Fruit fly (Drosophila melanogaster) whole organism, embryonic: Measurements from ENCODE around the gene Dad1.
A peak's percentile ranks its signal among the peaks of the same experiment; 100 is the strongest.

Experiments used
- Atf3 ChIP-seq: fragments of 200-800 bp; sonication (Bioruptor generic); optimal IDR thresholded peaks from 3 replicates; lab custom pipeline; 2016; ENCODE audit warnings: missing biosample characterization, missing genetic modification characterization
- BEAF-32 ChIP-seq: fragments of 200-800 bp; sonication (Bioruptor generic); optimal IDR thresholded peaks from 3 replicates; lab custom pipeline; 2017; ENCODE audit warnings: missing biosample characterization, missing genetic modification characterization, mild to moderate bottlenecking, moderate library complexity, missing genetic modification reagents
- CG1024 ChIP-seq: fragments of 200-800 bp; sonication (Bioruptor generic); IDR thresholded peaks from 2 replicates; pipeline ENCODE4 v1.3.6; 2022; ENCODE audit warnings: missing biosample characterization, missing genetic modification characterization
- CG10321 ChIP-seq: fragments of 200-800 bp; sonication (Bioruptor generic); IDR thresholded peaks from 2 replicates; pipeline ENCODE4 v1.3.6; 2022; ENCODE audit warnings: missing biosample characterization, missing genetic modification characterization
- CG10462 ChIP-seq: fragments of 200-800 bp; sonication (Bioruptor generic); optimal IDR thresholded peaks from 2 replicates; lab custom pipeline; 2016; ENCODE audit warnings: missing biosample characterization, missing genetic modification characterization
- CG12769 ChIP-seq: fragments of 200-800 bp; sonication (Bioruptor generic); optimal IDR thresholded peaks from 2 replicates; lab custom pipeline; 2019; ENCODE audit warnings: missing biosample characterization, mild to moderate bottlenecking, missing genetic modification characterization, moderate library complexity
- CG14710 ChIP-seq: fragments of 200-800 bp; sonication (Bioruptor generic); optimal IDR thresholded peaks from 3 replicates; lab custom pipeline; 2019; ENCODE audit warnings: missing biosample characterization, mild to moderate bottlenecking, missing genetic modification characterization, moderate library complexity
- CG15479 ChIP-seq: fragments of 200-800 bp; sonication (Bioruptor generic); optimal IDR thresholded peaks from 3 replicates; lab custom pipeline; 2019; ENCODE audit warnings: missing biosample characterization, mild to moderate bottlenecking, missing genetic modification characterization, moderate library complexity
- CG15514 ChIP-seq: fragments of 200-800 bp; sonication (Bioruptor generic); optimal IDR thresholded peaks from 3 replicates; lab custom pipeline; 2017; ENCODE audit warnings: missing biosample characterization, missing genetic modification characterization, mild to moderate bottlenecking, moderate library complexity, missing genetic modification reagents
- CG1603 ChIP-seq: fragments of 200-800 bp; sonication (Bioruptor generic); optimal IDR thresholded peaks from 2 replicates; lab custom pipeline; 2019; ENCODE audit warnings: missing biosample characterization, mild to moderate bottlenecking, missing genetic modification characterization, moderate library complexity
- CG18764 ChIP-seq: fragments of 200-800 bp; sonication (Bioruptor generic); optimal IDR thresholded peaks from 3 replicates; lab custom pipeline; 2016; ENCODE audit warnings: missing biosample characterization, missing genetic modification characterization
- CG2116 ChIP-seq: fragments of 200-800 bp; sonication (Bioruptor generic); optimal IDR thresholded peaks from 3 replicates; lab custom pipeline; 2018; ENCODE audit warnings: missing biosample characterization, mild to moderate bottlenecking, missing genetic modification characterization
- CG2889 ChIP-seq: fragments of 200-800 bp; sonication (Bioruptor generic); IDR thresholded peaks from 3 replicates; pipeline ENCODE4 v1.3.6; 2022; ENCODE audit warnings: missing biosample characterization, missing genetic modification characterization
- CG32772 ChIP-seq: fragments of 200-800 bp; sonication (Bioruptor generic); IDR thresholded peaks from 2 replicates; pipeline ENCODE4 v1.3.6; 2022; ENCODE audit warnings: missing biosample characterization, missing genetic modification characterization
- CG3838 ChIP-seq: fragments of 200-800 bp; sonication (Bioruptor generic); optimal IDR thresholded peaks from 3 replicates; lab custom pipeline; 2016; ENCODE audit warnings: missing biosample characterization, missing genetic modification characterization
- CG4617 ChIP-seq: fragments of 200-800 bp; sonication (Bioruptor generic); optimal IDR thresholded peaks from 3 replicates; lab custom pipeline; 2016; ENCODE audit warnings: missing biosample characterization, missing genetic modification characterization, borderline replicate concordance
- CG6272 ChIP-seq: fragments of 200-800 bp; sonication (Bioruptor generic); IDR thresholded peaks from 2 replicates; pipeline ENCODE4 v1.3.6; 2022; ENCODE audit warnings: missing biosample characterization, missing genetic modification characterization
- CG7357 ChIP-seq: fragments of 200-800 bp; sonication (Bioruptor generic); IDR thresholded peaks from 3 replicates; pipeline ENCODE4 v1.3.6; 2022; ENCODE audit warnings: missing biosample characterization, missing genetic modification characterization
- CG8765 ChIP-seq: fragments of 200-800 bp; sonication (Bioruptor generic); IDR thresholded peaks from 2 replicates; pipeline ENCODE4 v1.3.6; 2022; ENCODE audit warnings: missing biosample characterization, missing genetic modification characterization
- CG9609 ChIP-seq: fragments of 200-800 bp; sonication (Bioruptor generic); optimal IDR thresholded peaks from 3 replicates; lab custom pipeline; 2016; ENCODE audit warnings: missing biosample characterization, missing genetic modification characterization
- Dll ChIP-seq: fragments of 200-800 bp; sonication (Bioruptor generic); IDR thresholded peaks from 4 replicates; pipeline ENCODE4 v1.3.6; 2022; ENCODE audit warnings: missing biosample characterization, missing genetic modification characterization; ENCODE audit not compliant: partially characterized antibody
- Doc3 ChIP-seq: fragments of 200-800 bp; sonication (Bioruptor generic); IDR thresholded peaks from 3 replicates; pipeline ENCODE4 v1.3.6; 2022; ENCODE audit warnings: missing biosample characterization, missing genetic modification characterization; ENCODE audit not compliant: partially characterized antibody
- Dref ChIP-seq: fragments of 200-800 bp; sonication (Bioruptor generic); IDR thresholded peaks from 2 replicates; pipeline ENCODE4 v1.3.6; 2022; ENCODE audit warnings: missing biosample characterization, missing genetic modification characterization
- E2f2 ChIP-seq: fragments of 200-800 bp; sonication (Bioruptor generic); IDR thresholded peaks from 2 replicates; pipeline ENCODE4 v1.3.6; 2022; ENCODE audit warnings: missing biosample characterization, missing genetic modification characterization
- Lpt ChIP-seq: fragments of >200 bp; optimal IDR thresholded peaks from 2 replicates; lab custom pipeline; 2018; ENCODE audit warnings: missing biosample characterization, missing genetic modification characterization
- MBD-R2 ChIP-seq: fragments of 200-800 bp; sonication (Bioruptor generic); IDR thresholded peaks from 2 replicates; pipeline ENCODE4 v1.3.6; 2022; ENCODE audit warnings: missing biosample characterization, missing genetic modification characterization
- Mes4 ChIP-seq: fragments of 200-800 bp; sonication (Bioruptor generic); optimal IDR thresholded peaks from 2 replicates; lab custom pipeline; 2016; ENCODE audit warnings: missing biosample characterization, missing genetic modification characterization
- NFAT ChIP-seq: fragments of 200-800 bp; sonication (Bioruptor generic); IDR thresholded peaks from 2 replicates; pipeline ENCODE4 v1.3.6; 2022; ENCODE audit warnings: missing biosample characterization, missing genetic modification characterization
- Opbp ChIP-seq: fragments of 200-800 bp; sonication (Bioruptor generic); IDR thresholded peaks from 3 replicates; pipeline ENCODE4 v1.3.6; 2022; ENCODE audit warnings: missing biosample characterization, missing genetic modification characterization; ENCODE audit not compliant: partially characterized antibody
- Side ChIP-seq: fragments of 200-800 bp; sonication (Bioruptor generic); optimal IDR thresholded peaks from 2 replicates; lab custom pipeline; 2016; ENCODE audit warnings: missing biosample characterization, missing genetic modification characterization
- ab ChIP-seq: fragments of 200-800 bp; sonication (Bioruptor generic); optimal IDR thresholded peaks from 2 replicates; lab custom pipeline; 2016; ENCODE audit warnings: missing biosample characterization, missing genetic modification characterization
- amos ChIP-seq: fragments of 200-800 bp; sonication (Bioruptor generic); IDR thresholded peaks from 2 replicates; pipeline ENCODE4 v1.3.6; 2022; ENCODE audit warnings: missing biosample characterization, missing genetic modification characterization; ENCODE audit not compliant: partially characterized antibody
- ara ChIP-seq: fragments of 200-800 bp; sonication (Bioruptor generic); IDR thresholded peaks from 2 replicates; pipeline ENCODE4 v1.3.6; 2022; ENCODE audit warnings: missing biosample characterization, missing genetic modification characterization
- ato ChIP-seq: fragments of 200-800 bp; sonication (Bioruptor generic); IDR thresholded peaks from 2 replicates; pipeline ENCODE4 v1.3.6; 2022; ENCODE audit warnings: missing biosample characterization, missing genetic modification characterization; ENCODE audit not compliant: partially characterized antibody
- crp ChIP-seq, 2 experiments: fragments of 200-800 bp; sonication (Bioruptor generic); optimal IDR thresholded peaks; 2 replicates in 1 of 2; 3 replicates in 1 of 2; lab custom pipeline; 2017; ENCODE audit warnings: missing biosample characterization in 2 of 2, missing genetic modification characterization in 2 of 2, mild to moderate bottlenecking in 1 of 2, moderate library complexity in 1 of 2
- dm ChIP-seq: fragments of 200-800 bp; sonication (Bioruptor generic); optimal IDR thresholded peaks from 3 replicates; lab custom pipeline; 2016; ENCODE audit warnings: missing biosample characterization, missing genetic modification characterization
- eyg ChIP-seq: fragments of 200-800 bp; sonication (Bioruptor generic); optimal IDR thresholded peaks from 3 replicates; lab custom pipeline; 2016; ENCODE audit warnings: missing biosample characterization, missing genetic modification characterization
- grau ChIP-seq: fragments of 200-800 bp; optimal IDR thresholded peaks from 3 replicates; lab custom pipeline; 2019; ENCODE audit warnings: missing biosample characterization, mild to moderate bottlenecking, missing genetic modification characterization, moderate library complexity
- jing ChIP-seq: fragments of 200-800 bp; sonication (Bioruptor generic); optimal IDR thresholded peaks from 2 replicates; lab custom pipeline; 2018; ENCODE audit warnings: missing biosample characterization, mild to moderate bottlenecking, missing genetic modification characterization
- kni ChIP-seq: fragments of 200-800 bp; sonication (Bioruptor generic); optimal IDR thresholded peaks from 3 replicates; lab custom pipeline; 2017; ENCODE audit warnings: mild to moderate bottlenecking, missing biosample characterization, missing genetic modification reagents, missing genetic modification characterization
- knrl ChIP-seq: fragments of 200-800 bp; sonication (Bioruptor generic); IDR thresholded peaks from 3 replicates; pipeline ENCODE4 v1.3.6; 2022; ENCODE audit warnings: missing biosample characterization, missing genetic modification characterization; ENCODE audit not compliant: partially characterized antibody
- onecut ChIP-seq: fragments of 200-800 bp; sonication (Bioruptor generic); IDR thresholded peaks from 2 replicates; pipeline ENCODE4 v1.3.6; 2022; ENCODE audit warnings: missing biosample characterization, missing genetic modification characterization
- schlank ChIP-seq: fragments of 200-800 bp; sonication (Bioruptor generic); optimal IDR thresholded peaks from 2 replicates; lab custom pipeline; 2018; ENCODE audit warnings: missing biosample characterization, mild to moderate bottlenecking, missing genetic modification characterization
- ssp ChIP-seq: fragments of 200-800 bp; sonication (Bioruptor generic); IDR thresholded peaks from 2 replicates; pipeline ENCODE4 v1.3.6; 2022; ENCODE audit warnings: missing biosample characterization, missing genetic modification characterization
- tll ChIP-seq, 2 experiments: fragments of 200-800 bp in 1 of 2; fragments of >200 bp in 1 of 2; sonication (Bioruptor generic) in 1 of 2; optimal IDR thresholded peaks; 2 replicates each; lab custom pipeline; 2017 to 2019; ENCODE audit warnings: missing biosample characterization in 2 of 2, missing genetic modification characterization in 2 of 2, mild to moderate bottlenecking in 1 of 2, moderate library complexity in 1 of 2
- vnd ChIP-seq: fragments of 200-800 bp; sonication (Bioruptor generic); IDR thresholded peaks from 3 replicates; pipeline ENCODE4 v1.3.6; 2022; ENCODE audit warnings: missing biosample characterization, missing genetic modification characterization; ENCODE audit not compliant: partially characterized antibody
- vvl ChIP-seq: fragments of 200-800 bp; sonication (Bioruptor generic); IDR thresholded peaks from 2 replicates; pipeline ENCODE4 v1.3.6; 2022; ENCODE audit warnings: missing biosample characterization, missing genetic modification characterization
- zen2 ChIP-seq: fragments of 200-800 bp; sonication (Bioruptor generic); IDR thresholded peaks from 3 replicates; pipeline ENCODE4 v1.3.6; 2022; ENCODE audit warnings: missing biosample characterization, missing genetic modification characterization; ENCODE audit not compliant: partially characterized antibody

Gene Dad1

dm6 chr2L:8376717-8377116 lies 7.2 kb downstream of the Dad1 start, which contains the start of the genes CG13390 and CG17294 (continued):
- TF ChIP-seq dm (GFP tag; lab: Kevin White, UChicago) (peak; percentile 87), CG12769 (tag; lab: Kevin White, UChicago) (peak; percentile 99), kni (GFP tag; lab: Kevin White, UChicago) (peak; percentile 97), CG3838 (peak; percentile 96), ara (GFP tag; lab: Robert Waterston, UW) (peak; percentile 99), CG15479 (peak; percentile 84), ssp (GFP tag; lab: Robert Waterston, UW) (peak; percentile 96), CG9609 (peak; percentile 91), CG10462 (GFP tag; lab: Kevin White, UChicago) (peak; percentile 99), Side (GFP tag; lab: Kevin White, UChicago) (peak; percentile 93), MBD-R2 (peak; percentile 100), vnd (GFP tag; lab: Robert Waterston, UW) (peak; percentile 63)

- TF ChIP-seq ab (GFP tag; lab: Kevin White, UChicago) (no peak), onecut (GFP tag; lab: Robert Waterston, UW) (no peak), Lpt (GFP tag; lab: Kevin White, UChicago) (no peak), vnd (GFP tag; lab: Robert Waterston, UW) (peak; percentile 65), BEAF-32 (peak; percentile 65), crp (GFP tag; optimal IDR thresholded peaks at IDR 0.05; lab: Kevin White, UChicago) (peak in 1 of 2 experiments; percentile 8), Dref (peak; percentile 85), knrl (GFP tag; lab: Robert Waterston, UW) (peak; percentile 55; the same call in 2 of the 3 replicates), tll (GFP tag; optimal IDR thresholded peaks at IDR 0.05; lab: Kevin White, UChicago) (no peak), grau (tag; lab: Kevin White, UChicago) (peak; percentile 3), vvl (GFP tag; lab: Robert Waterston, UW) (0 out of 2 replicates have a peak, but pooled peaks have one; percentile 12), schlank (tag; lab: Kevin White, UChicago) (no peak), CG2116 (GFP tag; lab: Kevin White, UChicago) (peak; percentile 61), CG1024 (GFP tag; lab: Robert Waterston, UW) (no peak), E2f2 (GFP tag; lab: Robert Waterston, UW) (peak; percentile 88), CG32772 (GFP tag; lab: Robert Waterston, UW) (no peak), Doc3 (GFP tag; lab: Robert Waterston, UW) (peak; percentile 37; the same call in 1 of the 3 replicates), CG14710 (tag; lab: Kevin White, UChicago) (peak; percentile 28), CG10321 (GFP tag; lab: Robert Waterston, UW) (no peak), CG7357 (GFP tag; lab: Robert Waterston, UW) (no peak), Atf3 (GFP tag; lab: Kevin White, UChicago) (no peak), MBD-R2 (peak; percentile 77), CG4617 (peak; percentile 6), eyg (no peak), CG6272 (no peak), amos (GFP tag; lab: Robert Waterston, UW) (peak; percentile 77), Mes4 (GFP tag; lab: Kevin White, UChicago) (no peak), CG18764 (no peak), zen2 (GFP tag; lab: Robert Waterston, UW) (peak; percentile 84), CG8765 (GFP tag; lab: Robert Waterston, UW) (no peak), ato (peak; percentile 83), jing (GFP tag; lab: Kevin White, UChicago) (no peak), CG1603 (tag; lab: Kevin White, UChicago) (peak; percentile 44), CG15514 (GFP tag; lab: Kevin White, UChicago) (peak; percentile 100), CG2889 (GFP tag; lab: Robert Waterston, UW) (no peak), Opbp (GFP tag; lab: Robert Waterston, UW) (peak; percentile 71; the same call in 2 of the 3 replicates), NFAT (GFP tag; lab: Robert Waterston, UW) (no peak), Dll (GFP tag; lab: Robert Waterston, UW) (peak; percentile 77), CG9609 (no peak)
Observed at dm6 chr2L:8374235-8374634, 9.7 kb downstream of the Dad1 start, which contains the start of gene Wdr82. Gene Wdr82 (plus strand): TSS chr2L:8374461.
